Worm (Caenorhabditis elegans): Measurements from ENCODE around the gene C06G3.3.

The C06G3.3 gene

ce11 chrIV:7043430-7043829, 7.5 kb downstream of the C06G3.3 start (continued):
- TF ChIP-seq Y95B8A.8 (GFP tag; IDR thresholded peaks at IDR 0.05) = peak; percentile 84
- peak; percentile 50 for TF ChIP-seq F33H1.4 (GFP tag; IDR thresholded peaks at IDR 0.05)
- peak; percentile 28 for TF ChIP-seq F52B5.7 (tag; optimal IDR thresholded peaks at IDR 0.05)
- TF ChIP-seq pbrm-1 (GFP tag; IDR thresholded peaks at IDR 0.05) = peak; percentile 60; the same call in 1 of the 2 replicates
- TF ChIP-seq B0019.2 (GFP tag; conservative IDR thresholded peaks at IDR 0.05) = no peak
- TF ChIP-seq gei-17 (GFP tag; optimal IDR thresholded peaks at IDR 0.05) = no peak
- TF ChIP-seq madf-3 (GFP tag; IDR thresholded peaks at IDR 0.05) = peak; percentile 69; the same call in 1 of the 2 replicates
- no peak for TF ChIP-seq ceh-79 (tag; optimal IDR thresholded peaks at IDR 0.05)
- no peak for TF ChIP-seq Y53F4B.3 (GFP tag; IDR thresholded peaks at IDR 0.05)
- TF ChIP-seq B0336.3 (GFP tag; IDR thresholded peaks at IDR 0.05) = peak; percentile 93
- TF ChIP-seq B0035.1 (tag; optimal IDR thresholded peaks at IDR 0.05) = no peak
- TF ChIP-seq F23B12.7 (tag; optimal IDR thresholded peaks at IDR 0.05; ENCODE audit: insufficient read depth) = no peak
- TF ChIP-seq dpff-1 (tag; optimal IDR thresholded peaks at IDR 0.05) = no peak
- TF ChIP-seq dpl-1 (GFP tag; optimal IDR thresholded peaks at IDR 0.05) = no peak
- no peak for TF ChIP-seq lsy-27 (tag; optimal IDR thresholded peaks at IDR 0.05; ENCODE audit: borderline replicate concordance, insufficient read depth)
- no peak for TF ChIP-seq tbx-9 (tag; optimal IDR thresholded peaks at IDR 0.05; ENCODE audit: borderline replicate concordance)
- no peak for TF ChIP-seq attf-3 (GFP tag; conservative IDR thresholded peaks at IDR 0.05)
- TF ChIP-seq him-1 (tag; optimal IDR thresholded peaks at IDR 0.05) = peak; percentile 38
- peak; percentile 27 for TF ChIP-seq mes-4 (tag; optimal IDR thresholded peaks at IDR 0.05)
- no peak for TF ChIP-seq aptf-2 (GFP tag; conservative IDR thresholded peaks at IDR 0.05)
- TF ChIP-seq rcor-1 (GFP tag; IDR thresholded peaks at IDR 0.05) = peak; percentile 82
- no peak for TF ChIP-seq nfyb-1 (GFP tag; IDR thresholded peaks at IDR 0.05)
- TF ChIP-seq Y79H2A.3 (GFP tag; conservative IDR thresholded peaks at IDR 0.05) = peak; percentile 58; the same call in 1 of the 2 replicates
- TF ChIP-seq ztf-28 (GFP tag; IDR thresholded peaks at IDR 0.05) = no peak
- TF ChIP-seq hmg-20 (GFP tag; IDR thresholded peaks at IDR 0.05) = 0 out of 2 replicates have a peak, but pooled peaks have one; percentile 17
- no peak for TF ChIP-seq F55B11.4 (tag; optimal IDR thresholded peaks at IDR 0.05; ENCODE audit: borderline replicate concordance, insufficient read depth)
- TF ChIP-seq repo-1 (tag; optimal IDR thresholded peaks at IDR 0.05) = no peak
- TF ChIP-seq let-607 (tag; optimal IDR thresholded peaks at IDR 0.05) = no peak
- peak; percentile 51 for TF ChIP-seq T26A5.8 (tag; optimal IDR thresholded peaks at IDR 0.05)
- 0 out of 2 replicates have a peak, but pooled peaks have one; percentile 85 for TF ChIP-seq nfya-2 (GFP tag; IDR thresholded peaks at IDR 0.05)
- peak; percentile 74 for TF ChIP-seq lin-54 (GFP tag; optimal IDR thresholded peaks at IDR 0.05)
- no peak for TF ChIP-seq F57A8.1 (GFP tag; optimal IDR thresholded peaks at IDR 0.05)
- TF ChIP-seq sptf-2 (GFP tag; optimal IDR thresholded peaks at IDR 0.05) = no peak
- TF ChIP-seq Y53G8AR.9 (GFP tag; conservative IDR thresholded peaks at IDR 0.05) = peak; percentile 94
- peak; percentile 42 for TF ChIP-seq tlf-1 (GFP tag; optimal IDR thresholded peaks at IDR 0.05)
- no peak for TF ChIP-seq K12H6.12 (tag; optimal IDR thresholded peaks at IDR 0.05)
- TF ChIP-seq unc-130 (GFP tag; optimal IDR thresholded peaks at IDR 0.05) = peak; percentile 92
- TF ChIP-seq mcd-1 (GFP tag; IDR thresholded peaks at IDR 0.05) = no peak
- peak; percentile 91 for TF ChIP-seq ekl-4 (GFP tag; IDR thresholded peaks at IDR 0.05)
- peak; percentile 20 for TF ChIP-seq fkh-3 (tag; optimal IDR thresholded peaks at IDR 0.05)
- no peak for TF ChIP-seq ceh-40 (GFP tag; IDR thresholded peaks at IDR 0.05)
- TF ChIP-seq F22D6.2 (tag; optimal IDR thresholded peaks at IDR 0.05) = no peak
- no peak for TF ChIP-seq mel-28 (tag; optimal IDR thresholded peaks at IDR 0.05; ENCODE audit: borderline replicate concordance)
- TF ChIP-seq nhr-120 (GFP tag; IDR thresholded peaks at IDR 0.05) = no peak
- no peak for TF ChIP-seq hlh-12 (tag; optimal IDR thresholded peaks at IDR 0.05)
- no peak for TF ChIP-seq somi-1 (GFP tag; optimal IDR thresholded peaks at IDR 0.05)
- no peak for TF ChIP-seq K11D2.4 (GFP tag; IDR thresholded peaks at IDR 0.05)
- no peak for TF ChIP-seq egl-44 (GFP tag; IDR thresholded peaks at IDR 0.05)
- peak; percentile 96 for TF ChIP-seq hrde-1 (tag; optimal IDR thresholded peaks at IDR 0.05; ENCODE audit: borderline replicate concordance)

Measured in whole organism, young adult.